Worm (Caenorhabditis elegans): ENCODE results near the gene glb-24.

The glb-24 gene

DNA sequence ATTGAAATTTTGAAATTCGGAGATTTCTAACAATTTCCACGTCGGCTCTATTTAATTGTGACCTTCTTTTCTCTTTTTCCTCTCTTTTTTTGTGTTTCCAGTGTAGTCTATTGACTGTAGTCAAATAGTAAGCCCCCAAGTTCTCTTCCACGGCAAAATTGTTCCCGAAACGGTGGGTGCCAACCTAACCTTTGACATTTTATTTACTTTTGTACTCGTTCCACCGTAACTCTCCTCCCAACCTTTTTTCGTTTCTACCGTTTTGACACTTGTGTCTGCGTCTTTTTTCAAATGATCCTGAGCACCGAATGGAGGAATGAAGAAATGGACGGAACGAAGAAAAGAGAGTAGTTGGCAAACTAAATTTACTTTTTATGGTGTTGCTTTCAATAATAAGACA is 15.0 kb downstream of the glb-24 start:
- TF ChIP-seq mec-3 (tag; optimal IDR thresholded peaks at IDR 0.05; ENCODE audit: borderline replicate concordance) (no peak), ttx-3 (tag; optimal IDR thresholded peaks at IDR 0.05) (no peak), fkh-6 (tag; optimal IDR thresholded peaks at IDR 0.05) (no peak), nhr-232 (tag; optimal IDR thresholded peaks at IDR 0.05) (no peak), ceh-19 (GFP tag; optimal IDR thresholded peaks at IDR 0.05) (no peak), ama-1 (optimal IDR thresholded peaks at IDR 0.05) (no peak), madf-2 (tag; optimal IDR thresholded peaks at IDR 0.05) (no peak), ceh-2 (tag; optimal IDR thresholded peaks at IDR 0.05) (no peak), eyg-1 (tag; optimal IDR thresholded peaks at IDR 0.05) (no peak), ceh-9 (tag; optimal IDR thresholded peaks at IDR 0.05) (no peak), elt-2 (tag; optimal IDR thresholded peaks at IDR 0.05) (no peak), ztf-16 (tag; optimal IDR thresholded peaks at IDR 0.05) (no peak), pqm-1 (tag; optimal IDR thresholded peaks at IDR 0.05) (no peak), dmd-4 (tag; optimal IDR thresholded peaks at IDR 0.05; ENCODE audit: borderline replicate concordance) (no peak), hlh-30 (tag; optimal IDR thresholded peaks at IDR 0.05; ENCODE audit: insufficient read depth) (no peak), pha-4 (tag; optimal IDR thresholded peaks at IDR 0.05) (no peak), ceh-45 (GFP tag; IDR thresholded peaks at IDR 0.05) (no peak), pat-9 (tag; optimal IDR thresholded peaks at IDR 0.05) (no peak), fkh-10 (GFP tag; optimal IDR thresholded peaks at IDR 0.05) (no peak), ref-2 (tag; optimal IDR thresholded peaks at IDR 0.05) (no peak)

DNA sequence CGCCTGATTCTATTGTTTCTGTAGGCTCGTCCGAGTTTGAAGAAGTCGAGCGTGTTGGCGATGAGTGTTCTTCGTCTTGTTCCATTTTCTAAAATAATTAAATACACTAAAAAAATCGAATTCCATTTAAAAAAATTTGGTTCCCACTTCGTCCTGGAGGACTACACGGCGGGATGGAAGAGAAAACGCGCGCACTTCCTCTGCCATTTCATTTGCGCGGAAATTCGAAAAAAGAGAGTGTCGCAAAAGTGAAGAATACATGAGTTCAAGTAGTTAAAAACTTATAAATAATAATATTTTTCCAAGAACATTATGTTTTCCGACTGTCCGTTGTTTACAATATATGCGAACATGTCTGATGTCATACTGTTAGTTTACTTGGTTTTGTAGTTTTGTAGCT is 15.8 kb downstream of the glb-24 start, which contains the start of gene T07F10.3:
T07F10.3 (minus strand) TSS at position 98 of the 400 bp plus-strand sequence.
- TF ChIP-seq Y22D7AL.16 (tag; optimal IDR thresholded peaks at IDR 0.05) (peak; percentile 35), F13H6.1 (tag; optimal IDR thresholded peaks at IDR 0.05) (peak; percentile 86), pag-3 (tag; optimal IDR thresholded peaks at IDR 0.05; ENCODE audit: borderline replicate concordance) (no peak), odd-2 (tag; optimal IDR thresholded peaks at IDR 0.05) (no peak), elt-4 (tag; optimal IDR thresholded peaks at IDR 0.05) (no peak), ceh-6 (GFP tag; optimal IDR thresholded peaks at IDR 0.05) (no peak), nfya-1 (tag; optimal IDR thresholded peaks at IDR 0.05) (peak; percentile 35), fax-1 (tag; optimal IDR thresholded peaks at IDR 0.05) (peak; percentile 84), ceh-18 (tag; optimal IDR thresholded peaks at IDR 0.05) (peak; percentile 38), elt-2 (tag; optimal IDR thresholded peaks at IDR 0.05) (peak; percentile 63), lin-11 (tag; optimal IDR thresholded peaks at IDR 0.05) (no peak), ahr-1 (tag; optimal IDR thresholded peaks at IDR 0.05) (peak; percentile 66), tbx-7 (tag; optimal IDR thresholded peaks at IDR 0.05) (peak; percentile 98), fkh-10 (GFP tag; optimal IDR thresholded peaks at IDR 0.05) (no peak), ceh-48 (tag; optimal IDR thresholded peaks at IDR 0.05) (no peak), fkh-6 (tag; optimal IDR thresholded peaks at IDR 0.05) (peak; percentile 63), eyg-1 (tag; optimal IDR thresholded peaks at IDR 0.05) (no peak), ztf-16 (tag; optimal IDR thresholded peaks at IDR 0.05) (peak; percentile 22), syd-9 (tag; optimal IDR thresholded peaks at IDR 0.05) (no peak), nhr-11 (tag; optimal IDR thresholded peaks at IDR 0.05) (no peak), lim-6 (tag; optimal IDR thresholded peaks at IDR 0.05) (peak; percentile 86), ama-1 (optimal IDR thresholded peaks at IDR 0.05) (no peak), ceh-19 (GFP tag; optimal IDR thresholded peaks at IDR 0.05) (no peak), ttx-3 (tag; optimal IDR thresholded peaks at IDR 0.05) (peak; percentile 21), nhr-232 (tag; optimal IDR thresholded peaks at IDR 0.05) (no peak), C08G9.2 (tag; optimal IDR thresholded peaks at IDR 0.05) (peak; percentile 99), ceh-2 (tag; optimal IDR thresholded peaks at IDR 0.05) (peak; percentile 96), hlh-6 (tag; optimal IDR thresholded peaks at IDR 0.05) (peak; percentile 50), unc-42 (tag; optimal IDR thresholded peaks at IDR 0.05) (peak; percentile 37), K02D7.2 (tag; optimal IDR thresholded peaks at IDR 0.05) (no peak), ceh-22 (tag; optimal IDR thresholded peaks at IDR 0.05) (no peak), tbx-2 (tag; optimal IDR thresholded peaks at IDR 0.05) (peak; percentile 97), ceh-34 (tag; optimal IDR thresholded peaks at IDR 0.05) (peak; percentile 62), ceh-14 (tag; optimal IDR thresholded peaks at IDR 0.05) (peak; percentile 79), rnt-1 (tag; optimal IDR thresholded peaks at IDR 0.05) (peak; percentile 81), zip-5 (tag; optimal IDR thresholded peaks at IDR 0.05) (peak; percentile 92), hlh-15 (tag; optimal IDR thresholded peaks at IDR 0.05) (peak; percentile 35), pqm-1 (tag; optimal IDR thresholded peaks at IDR 0.05) (peak; percentile 74), ets-4 (tag; optimal IDR thresholded peaks at IDR 0.05) (peak; percentile 99), unc-86 (tag; optimal IDR thresholded peaks at IDR 0.05) (peak; percentile 66), ceh-31 (tag; optimal IDR thresholded peaks at IDR 0.05) (peak; percentile 99), dve-1 (tag; optimal IDR thresholded peaks at IDR 0.05) (no peak)
